Fruit fly (Drosophila melanogaster) whole organism, embryonic: ENCODE measurements around the gene CG2528.

ENCODE experiments used
- Antp ChIP-seq: fragments of 200-800 bp; sonication (Bioruptor generic); optimal IDR thresholded peaks from 3 replicates; lab custom pipeline; 2016; ENCODE audit warnings: missing biosample characterization, missing genetic modification characterization
- Asciz ChIP-seq: fragments of 200-800 bp; sonication (Bioruptor generic); optimal IDR thresholded peaks from 2 replicates; lab custom pipeline; 2017; ENCODE audit warnings: missing biosample characterization, mild to moderate bottlenecking, missing genetic modification characterization, missing genetic modification reagents
- CG10543 ChIP-seq: fragments of 200-800 bp; sonication (Bioruptor generic); optimal IDR thresholded peaks from 3 replicates; lab custom pipeline; 2017; ENCODE audit warnings: missing biosample characterization, mild to moderate bottlenecking, missing genetic modification characterization, moderate library complexity
- CG11085 ChIP-seq: fragments of 200-800 bp; sonication (Bioruptor generic); IDR thresholded peaks from 2 replicates; pipeline ENCODE4 v1.3.6; 2022; ENCODE audit warnings: missing biosample characterization, missing genetic modification characterization
- CG11093 ChIP-seq: fragments of 200-800 bp; sonication (Bioruptor generic); IDR thresholded peaks from 3 replicates; pipeline ENCODE4 v1.3.6; 2022; ENCODE audit warnings: missing biosample characterization, missing genetic modification characterization
- CG11398 ChIP-seq: fragments of 200-800 bp; sonication (Bioruptor generic); optimal IDR thresholded peaks from 2 replicates; lab custom pipeline; 2016; ENCODE audit warnings: missing biosample characterization, missing genetic modification characterization
- CG11504 ChIP-seq: fragments of 200-800 bp; sonication (Bioruptor generic); optimal IDR thresholded peaks from 3 replicates; lab custom pipeline; 2019; ENCODE audit warnings: missing biosample characterization, mild to moderate bottlenecking, missing genetic modification characterization, moderate library complexity
- CG12659 ChIP-seq: fragments of 200-800 bp; sonication (Bioruptor generic); optimal IDR thresholded peaks from 3 replicates; lab custom pipeline; 2017; ENCODE audit warnings: mild to moderate bottlenecking, missing biosample characterization, missing genetic modification reagents, missing genetic modification characterization
- CG14441 ChIP-seq: fragments of 200-800 bp; sonication (Bioruptor generic); IDR thresholded peaks from 2 replicates; pipeline ENCODE4 v1.3.6; 2022; ENCODE audit warnings: missing biosample characterization, missing genetic modification characterization
- CG14965 ChIP-seq: fragments of 200-800 bp; sonication (Bioruptor generic); optimal IDR thresholded peaks from 2 replicates; lab custom pipeline; 2016; ENCODE audit warnings: missing biosample characterization, missing genetic modification characterization, borderline replicate concordance
- CG15479 ChIP-seq: fragments of 200-800 bp; sonication (Bioruptor generic); optimal IDR thresholded peaks from 3 replicates; lab custom pipeline; 2019; ENCODE audit warnings: missing biosample characterization, mild to moderate bottlenecking, missing genetic modification characterization, moderate library complexity
- CG2875 ChIP-seq: fragments of 200-800 bp; sonication (Bioruptor generic); optimal IDR thresholded peaks from 2 replicates; lab custom pipeline; 2017; ENCODE audit warnings: missing biosample characterization, mild to moderate bottlenecking, missing genetic modification characterization, missing genetic modification reagents
- CG43689 ChIP-seq: fragments of 200-800 bp; sonication (Bioruptor generic); IDR thresholded peaks from 2 replicates; pipeline ENCODE4 v1.3.6; 2022; ENCODE audit warnings: missing biosample characterization, missing genetic modification characterization
- CG9797 ChIP-seq: fragments of 200-800 bp; sonication (Bioruptor generic); optimal IDR thresholded peaks from 3 replicates; lab custom pipeline; 2018; ENCODE audit warnings: missing biosample characterization, mild to moderate bottlenecking, missing genetic modification characterization
- CHES-1-like ChIP-seq: fragments of 200-800 bp; sonication (Bioruptor generic); optimal IDR thresholded peaks from 2 replicates; lab custom pipeline; 2016; ENCODE audit warnings: missing biosample characterization, missing genetic modification characterization
- Deaf1 ChIP-seq: fragments of 200-800 bp; optimal IDR thresholded peaks from 3 replicates; lab custom pipeline; 2019; ENCODE audit warnings: missing biosample characterization, mild to moderate bottlenecking, missing genetic modification characterization, moderate library complexity
- Dll ChIP-seq: fragments of 200-800 bp; sonication (Bioruptor generic); IDR thresholded peaks from 4 replicates; pipeline ENCODE4 v1.3.6; 2022; ENCODE audit warnings: missing biosample characterization, missing genetic modification characterization; ENCODE audit not compliant: partially characterized antibody
- Doc2 ChIP-seq: fragments of 200-800 bp; sonication (Bioruptor generic); IDR thresholded peaks from 2 replicates; pipeline ENCODE4 v1.3.6; 2022; ENCODE audit warnings: missing biosample characterization, missing genetic modification characterization
- Dref ChIP-seq: fragments of 200-800 bp; sonication (Bioruptor generic); IDR thresholded peaks from 2 replicates; pipeline ENCODE4 v1.3.6; 2022; ENCODE audit warnings: missing biosample characterization, missing genetic modification characterization
- Fer1 ChIP-seq: fragments of 200-800 bp; sonication (Bioruptor generic); optimal IDR thresholded peaks from 2 replicates; lab custom pipeline; 2017; ENCODE audit warnings: missing biosample characterization, mild to moderate bottlenecking, missing genetic modification characterization
- H15 ChIP-seq: fragments of 200-800 bp; sonication (Bioruptor generic); IDR thresholded peaks from 3 replicates; pipeline ENCODE4 v1.3.6; 2022; ENCODE audit warnings: missing biosample characterization, missing genetic modification characterization
- HHEX ChIP-seq: fragments of 200-800 bp; sonication (Bioruptor generic); optimal IDR thresholded peaks from 3 replicates; lab custom pipeline; 2017; ENCODE audit warnings: missing biosample characterization, mild to moderate bottlenecking, missing genetic modification characterization, missing genetic modification reagents
- HLHmδ ChIP-seq: fragments of 200-800 bp; sonication (Bioruptor generic); optimal IDR thresholded peaks from 2 replicates; lab custom pipeline; 2018; ENCODE audit warnings: missing biosample characterization, mild to moderate bottlenecking, missing genetic modification characterization, moderate library complexity
- Hr39 ChIP-seq: fragments of >200 bp; optimal IDR thresholded peaks from 2 replicates; lab custom pipeline; 2017
- Meics ChIP-seq: fragments of 200-800 bp; sonication (Bioruptor generic); optimal IDR thresholded peaks from 2 replicates; lab custom pipeline; 2017; ENCODE audit warnings: missing biosample characterization, mild to moderate bottlenecking, missing genetic modification characterization
- Oaz ChIP-seq: fragments of 200-800 bp; sonication (Bioruptor generic); IDR thresholded peaks from 2 replicates; pipeline ENCODE4 v1.3.6; 2022; ENCODE audit warnings: missing biosample characterization, missing genetic modification characterization
- Pdp1 ChIP-seq, 2 experiments: fragments of 200-800 bp; sonication (Bioruptor generic); optimal IDR thresholded peaks; 3 replicates each; lab custom pipeline; 2016; ENCODE audit warnings: missing biosample characterization in 2 of 2, missing genetic modification characterization in 2 of 2, mild to moderate bottlenecking in 1 of 2, moderate library complexity in 1 of 2
- Ravus ChIP-seq: fragments of 200-800 bp; sonication (Bioruptor generic); IDR thresholded peaks from 2 replicates; pipeline ENCODE4 v1.3.6; 2022; ENCODE audit warnings: missing biosample characterization, missing genetic modification characterization
- Rfx ChIP-seq: fragments of 200-800 bp; sonication (Bioruptor generic); IDR thresholded peaks from 2 replicates; pipeline ENCODE4 v1.3.6; 2022; ENCODE audit warnings: missing biosample characterization, missing genetic modification characterization
- Ssrp ChIP-seq: fragments of 200-800 bp; sonication (Bioruptor generic); optimal IDR thresholded peaks from 2 replicates; lab custom pipeline; 2018; ENCODE audit warnings: missing biosample characterization, mild to moderate bottlenecking, missing genetic modification characterization, moderate library complexity
- Trl ChIP-seq, 3 experiments: fragments of >200 bp in 2 of 3; fragments of 200-800 bp in 1 of 3; sonication (Bioruptor generic) in 1 of 3; optimal IDR thresholded peaks; 2 replicates in 1 of 3; 3 replicates in 2 of 3; lab custom pipeline; 2016 to 2017; ENCODE audit warnings: missing biosample characterization in 1 of 3, missing genetic modification characterization in 1 of 3
- bab2 ChIP-seq: fragments of 200-800 bp; sonication (Bioruptor generic); optimal IDR thresholded peaks from 2 replicates; lab custom pipeline; 2016; ENCODE audit warnings: missing biosample characterization, missing genetic modification characterization
- bbx ChIP-seq: fragments of 200-800 bp; sonication (Bioruptor generic); IDR thresholded peaks from 2 replicates; pipeline ENCODE4 v1.3.6; 2022; ENCODE audit warnings: missing biosample characterization, missing genetic modification characterization; ENCODE audit not compliant: partially characterized antibody
- btn ChIP-seq: fragments of 200-800 bp; sonication (Bioruptor generic); optimal IDR thresholded peaks from 2 replicates; lab custom pipeline; 2016; ENCODE audit warnings: missing biosample characterization, missing genetic modification characterization
- corto ChIP-seq: fragments of 200-800 bp; sonication (Bioruptor generic); optimal IDR thresholded peaks from 2 replicates; lab custom pipeline; 2016; ENCODE audit warnings: missing biosample characterization, mild to moderate bottlenecking, missing genetic modification characterization, moderate library complexity
- crc ChIP-seq: fragments of 200-800 bp; sonication (Bioruptor generic); optimal IDR thresholded peaks from 2 replicates; lab custom pipeline; 2016; ENCODE audit warnings: missing biosample characterization, missing genetic modification characterization
- dm ChIP-seq: fragments of 200-800 bp; sonication (Bioruptor generic); optimal IDR thresholded peaks from 3 replicates; lab custom pipeline; 2016; ENCODE audit warnings: missing biosample characterization, missing genetic modification characterization
- eve ChIP-seq, 2 experiments: fragments of >200 bp; optimal IDR thresholded peaks; 2 replicates each; lab custom pipeline; 2017; ENCODE audit warnings: missing biosample characterization in 2 of 2, missing genetic modification characterization in 2 of 2
- gro ChIP-seq: fragments of 200-800 bp; sonication (Bioruptor generic); optimal IDR thresholded peaks from 2 replicates; lab custom pipeline; 2016; ENCODE audit warnings: missing biosample characterization, missing genetic modification characterization
- h ChIP-seq: fragments of >200 bp; optimal IDR thresholded peaks from 2 replicates; lab custom pipeline; 2017
- ind ChIP-seq: fragments of 200-800 bp; sonication (Bioruptor generic); optimal IDR thresholded peaks from 3 replicates; lab custom pipeline; 2016; ENCODE audit warnings: missing biosample characterization, missing genetic modification characterization
- jigr1 ChIP-seq: fragments of 200-800 bp; sonication (Bioruptor generic); IDR thresholded peaks from 3 replicates; pipeline ENCODE4 v1.3.6; 2022; ENCODE audit warnings: missing biosample characterization, missing genetic modification characterization
- jumu ChIP-seq: fragments of 200-800 bp; sonication (Bioruptor generic); optimal IDR thresholded peaks from 3 replicates; lab custom pipeline; 2016; ENCODE audit warnings: missing biosample characterization, missing genetic modification characterization
- kni ChIP-seq: fragments of 200-800 bp; sonication (Bioruptor generic); optimal IDR thresholded peaks from 3 replicates; lab custom pipeline; 2017; ENCODE audit warnings: mild to moderate bottlenecking, missing biosample characterization, missing genetic modification reagents, missing genetic modification characterization
- luna ChIP-seq: fragments of 200-800 bp; sonication (Bioruptor generic); optimal IDR thresholded peaks from 2 replicates; lab custom pipeline; 2016; ENCODE audit warnings: missing biosample characterization, missing genetic modification characterization
- nerfin-1 ChIP-seq: fragments of 200-800 bp; sonication (Bioruptor generic); optimal IDR thresholded peaks from 3 replicates; lab custom pipeline; 2019; ENCODE audit warnings: missing biosample characterization, mild to moderate bottlenecking, missing genetic modification characterization, moderate library complexity
- nmo ChIP-seq: fragments of 200-800 bp; sonication (Bioruptor generic); optimal IDR thresholded peaks from 2 replicates; lab custom pipeline; 2018; ENCODE audit warnings: missing biosample characterization, mild to moderate bottlenecking, missing genetic modification characterization, moderate library complexity
- onecut ChIP-seq: fragments of 200-800 bp; sonication (Bioruptor generic); IDR thresholded peaks from 2 replicates; pipeline ENCODE4 v1.3.6; 2022; ENCODE audit warnings: missing biosample characterization, missing genetic modification characterization
- phol ChIP-seq: fragments of 200-800 bp; sonication (Bioruptor generic); optimal IDR thresholded peaks from 3 replicates; lab custom pipeline; 2018; ENCODE audit warnings: missing biosample characterization, mild to moderate bottlenecking, missing genetic modification characterization, moderate library complexity
- tup ChIP-seq: fragments of 200-800 bp; sonication (Bioruptor generic); optimal IDR thresholded peaks from 2 replicates; lab custom pipeline; 2016; ENCODE audit warnings: missing biosample characterization, mild to moderate bottlenecking, missing genetic modification characterization, moderate library complexity
- zfh1 ChIP-seq: fragments of 200-800 bp; sonication (Bioruptor generic); IDR thresholded peaks from 3 replicates; pipeline ENCODE4 v1.3.6; 2022; ENCODE audit warnings: missing biosample characterization, missing genetic modification characterization

The CG2528 gene

dm6 chr2L:22024362-22024761 is 31.6 kb upstream of the CG2528 start (continued):
- TF ChIP-seq jigr1 (GFP tag; lab: Robert Waterston, UW) (no peak), phol (tag; lab: Kevin White, UChicago) (no peak), CG15479 (GFP tag; lab: Kevin White, UChicago) (no peak), bab2 (GFP tag; lab: Kevin White, UChicago) (no peak), CHES-1-like (GFP tag; lab: Kevin White, UChicago) (peak; percentile 19), eve (GFP tag; optimal IDR thresholded peaks at IDR 0.05; lab: Kevin White, UChicago) (no peak), Deaf1 (tag; lab: Kevin White, UChicago) (peak; percentile 89), jumu (GFP tag; lab: Kevin White, UChicago) (no peak), CG9797 (no peak), Meics (no peak), CG14965 (GFP tag; lab: Kevin White, UChicago) (no peak), bbx (peak; percentile 44; the same call in 1 of the 2 replicates), HHEX (no peak), H15 (no peak), nerfin-1 (tag; lab: Kevin White, UChicago) (peak; percentile 23), onecut (GFP tag; lab: Robert Waterston, UW) (no peak), Trl (optimal IDR thresholded peaks at IDR 0.05; lab: Kevin White, UChicago) (peak; percentile 83 to 96), Trl (GFP tag; optimal IDR thresholded peaks at IDR 0.05; lab: Kevin White, UChicago) (peak; percentile 65), Rfx (GFP tag; lab: Robert Waterston, UW) (no peak; the same call in 1 of the 2 replicates), Asciz (GFP tag; lab: Kevin White, UChicago) (no peak), Oaz (no peak), CG11085 (GFP tag; lab: Robert Waterston, UW) (no peak), CG2875 (GFP tag; lab: Kevin White, UChicago) (no peak), tup (no peak), zfh1 (GFP tag; lab: Robert Waterston, UW) (0 out of 3 replicates have a peak, but pooled peaks have one; percentile 5), Dll (peak; percentile 48; the same call in 2 of the 4 replicates), h (lab: Kevin White, UChicago) (no peak), ind (GFP tag; lab: Kevin White, UChicago) (no peak), nmo (GFP tag; lab: Kevin White, UChicago) (peak; percentile 61), CG11504 (tag; lab: Kevin White, UChicago) (no peak), gro (GFP tag; lab: Kevin White, UChicago) (no peak), crc (GFP tag; lab: Kevin White, UChicago) (no peak), CG43689 (GFP tag; lab: Robert Waterston, UW) (no peak), CG14441 (GFP tag; lab: Robert Waterston, UW) (no peak), Fer1 (no peak), btn (GFP tag; lab: Kevin White, UChicago) (no peak), corto (GFP tag; lab: Kevin White, UChicago) (no peak), CG12659 (GFP tag; lab: Kevin White, UChicago) (no peak), HLHmδ (GFP tag; lab: Kevin White, UChicago) (no peak), Doc2 (no peak), Dref (GFP tag; lab: Robert Waterston, UW) (no peak), dm (GFP tag; lab: Kevin White, UChicago) (peak; percentile 13), CG10543 (GFP tag; lab: Kevin White, UChicago) (peak; percentile 47), Hr39 (lab: Kevin White, UChicago) (no peak), Ravus (no peak), Pdp1 (GFP tag; optimal IDR thresholded peaks at IDR 0.05; lab: Kevin White, UChicago) (no peak), kni (GFP tag; lab: Kevin White, UChicago) (peak; percentile 66), Ssrp (no peak), CG11398 (GFP tag; lab: Kevin White, UChicago) (no peak), luna (no peak), Antp (GFP tag; lab: Kevin White, UChicago) (peak; percentile 1), CG11093 (GFP tag; lab: Robert Waterston, UW) (no peak)
